Worm (Caenorhabditis elegans): ENCODE data around the gene F15E6.3.

The F15E6.3 gene

ce11 chrIV:4289267-4289666 is 5.4 kb upstream of the F15E6.3 start, which contains the start of gene F15E6.5:
Gene F15E6.5, plus strand, starts transcription at chrIV:4289567.
- TF ChIP-seq mcd-1 (GFP tag; IDR thresholded peaks at IDR 0.05) (no peak), tlf-1 (GFP tag; optimal IDR thresholded peaks at IDR 0.05) (no peak), ceh-91 (GFP tag; IDR thresholded peaks at IDR 0.05) (no peak), ztf-6 (GFP tag; IDR thresholded peaks at IDR 0.05) (no peak), madf-3 (GFP tag; IDR thresholded peaks at IDR 0.05) (no peak), B0035.1 (tag; optimal IDR thresholded peaks at IDR 0.05) (no peak), efl-1 (GFP tag; optimal IDR thresholded peaks at IDR 0.05) (no peak), Y67H2A.10 (GFP tag; conservative IDR thresholded peaks at IDR 0.05) (no peak), ztf-25 (GFP tag; IDR thresholded peaks at IDR 0.05) (no peak), hsf-1 (GFP tag; IDR thresholded peaks at IDR 0.05) (no peak), snpc-3.4 (tag; optimal IDR thresholded peaks at IDR 0.05) (no peak), nhr-27 (tag; optimal IDR thresholded peaks at IDR 0.05) (no peak)

DNA sequence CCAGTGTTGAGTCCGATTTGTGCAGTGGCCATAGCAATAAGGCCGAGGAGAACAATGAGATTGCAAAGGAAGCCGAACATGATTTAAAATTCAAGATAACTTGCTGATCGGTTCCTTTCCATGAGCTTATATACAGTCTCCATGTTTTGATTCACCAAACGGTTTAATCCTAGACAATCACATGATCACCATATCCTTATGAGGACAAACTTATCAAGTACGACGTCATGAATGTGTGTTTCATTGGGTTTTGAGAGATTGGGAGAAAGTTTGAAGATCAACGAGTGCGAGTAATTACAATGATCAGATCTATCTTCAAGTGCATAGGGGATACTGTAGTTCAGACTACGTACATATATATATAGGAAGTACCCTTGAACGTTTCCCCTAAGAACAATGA is 4.2 kb upstream of the F15E6.3 start, which contains the start of gene dct-7:
TSS of gene dct-7 (minus strand) at position 101 of the 400 bp plus-strand sequence.
- no peak for TF ChIP-seq madf-8 (GFP tag; conservative IDR thresholded peaks at IDR 0.05)
- TF ChIP-seq let-607 (tag; optimal IDR thresholded peaks at IDR 0.05) = no peak
- no peak for TF ChIP-seq egl-18 (GFP tag; IDR thresholded peaks at IDR 0.05)
- no peak for TF ChIP-seq aptf-2 (GFP tag; conservative IDR thresholded peaks at IDR 0.05)

DNA sequence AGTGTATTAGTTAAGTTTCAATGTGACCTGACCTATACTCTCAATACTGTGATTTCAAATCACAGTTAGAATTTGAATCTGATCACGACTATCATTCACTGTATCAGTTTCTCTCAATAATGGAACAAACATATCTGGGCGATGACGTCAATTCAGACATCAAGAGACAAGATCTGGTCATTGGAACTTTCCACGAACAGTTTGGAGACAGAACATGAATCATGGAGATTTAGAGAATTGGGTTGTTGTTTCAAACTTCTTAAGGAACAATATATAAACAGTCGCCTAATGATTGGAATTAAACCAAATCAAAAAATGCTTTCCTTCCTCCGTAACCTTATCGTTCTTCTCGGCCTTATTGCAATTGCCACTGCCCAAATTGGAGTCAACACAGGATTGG is 3.5 kb upstream of the F15E6.3 start, which contains the start of gene F15E6.4:
TSS of gene F15E6.4 (plus strand) at position 301 of the 400 bp plus-strand sequence.
- TF ChIP-seq lin-26 (GFP tag; IDR thresholded peaks at IDR 0.05) (no peak), F55B11.4 (tag; optimal IDR thresholded peaks at IDR 0.05; ENCODE audit: borderline replicate concordance, insufficient read depth) (no peak), akir-1 (GFP tag; optimal IDR thresholded peaks at IDR 0.05) (no peak), egl-44 (GFP tag; IDR thresholded peaks at IDR 0.05) (no peak), mcd-1 (GFP tag; IDR thresholded peaks at IDR 0.05) (no peak), B0019.2 (GFP tag; conservative IDR thresholded peaks at IDR 0.05) (no peak), lin-54 (GFP tag; optimal IDR thresholded peaks at IDR 0.05) (no peak), lsl-1 (GFP tag; optimal IDR thresholded peaks at IDR 0.05) (no peak), ztf-3 (GFP tag; optimal IDR thresholded peaks at IDR 0.05) (no peak), Y53F4B.3 (GFP tag; IDR thresholded peaks at IDR 0.05) (no peak)

ce11 chrIV:4292569-4292968 is 2.1 kb upstream of the F15E6.3 start, which contains the start of gene F15E6.10:
Gene F15E6.10, plus strand, starts transcription at chrIV:4292869.
- TF ChIP-seq F37B4.10 (GFP tag; IDR thresholded peaks at IDR 0.05) (no peak), T26A5.8 (tag; optimal IDR thresholded peaks at IDR 0.05) (no peak), bed-2 (GFP tag; IDR thresholded peaks at IDR 0.05) (no peak), lsy-27 (tag; optimal IDR thresholded peaks at IDR 0.05; ENCODE audit: borderline replicate concordance, insufficient read depth) (no peak), zim-3 (tag; optimal IDR thresholded peaks at IDR 0.05) (no peak), ekl-4 (GFP tag; IDR thresholded peaks at IDR 0.05) (no peak), Y95B8A.8 (GFP tag; IDR thresholded peaks at IDR 0.05) (no peak), repo-1 (tag; optimal IDR thresholded peaks at IDR 0.05) (no peak), dpff-1 (tag; optimal IDR thresholded peaks at IDR 0.05) (no peak), fkh-3 (tag; optimal IDR thresholded peaks at IDR 0.05) (no peak), Y67H2A.10 (GFP tag; conservative IDR thresholded peaks at IDR 0.05) (no peak), B0019.2 (GFP tag; conservative IDR thresholded peaks at IDR 0.05) (no peak)
